Fruit fly (Drosophila melanogaster) whole organism, embryonic: ENCODE data around the gene Veneno.

Experiments
- Abd-B ChIP-seq: fragments of 200-800 bp; sonication (Bioruptor generic); optimal IDR thresholded peaks from 2 replicates; lab custom pipeline; 2018; ENCODE audit warnings: missing biosample characterization, mild to moderate bottlenecking, missing genetic modification characterization, moderate library complexity
- Ada2b ChIP-seq: fragments of 200-800 bp; sonication (Bioruptor generic); IDR thresholded peaks from 2 replicates; pipeline ENCODE4 v1.3.6; 2022; ENCODE audit warnings: missing biosample characterization, missing genetic modification characterization
- Aef1 ChIP-seq: fragments of 200-800 bp; sonication (Bioruptor generic); IDR thresholded peaks from 3 replicates; pipeline ENCODE4 v1.3.6; 2022; ENCODE audit warnings: missing biosample characterization, missing genetic modification characterization
- Bgb ChIP-seq: fragments of 200-800 bp; sonication (Bioruptor generic); IDR thresholded peaks from 2 replicates; pipeline ENCODE4 v1.3.6; 2022; ENCODE audit warnings: missing biosample characterization, missing genetic modification characterization; ENCODE audit not compliant: partially characterized antibody
- CG10366 ChIP-seq: fragments of 200-800 bp; sonication (Bioruptor generic); IDR thresholded peaks from 2 replicates; pipeline ENCODE4 v1.3.6; 2022; ENCODE audit warnings: missing biosample characterization, missing genetic modification characterization
- CG10654 ChIP-seq: fragments of 200-800 bp; sonication (Bioruptor generic); optimal IDR thresholded peaks from 2 replicates; lab custom pipeline; 2016; ENCODE audit warnings: missing biosample characterization, missing genetic modification characterization
- CG10959 ChIP-seq: fragments of 200-800 bp; sonication (Bioruptor generic); IDR thresholded peaks from 2 replicates; pipeline ENCODE4 v1.3.6; 2022; ENCODE audit warnings: missing biosample characterization, missing genetic modification characterization
- CG11247 ChIP-seq: fragments of 200-800 bp; sonication (Bioruptor generic); IDR thresholded peaks from 2 replicates; pipeline ENCODE4 v1.3.6; 2022; ENCODE audit warnings: missing biosample characterization, missing genetic modification characterization
- CG11560 ChIP-seq: fragments of 200-800 bp; sonication (Bioruptor generic); IDR thresholded peaks from 3 replicates; pipeline ENCODE4 v1.3.6; 2022; ENCODE audit warnings: missing biosample characterization, missing genetic modification characterization
- CG13287 ChIP-seq: fragments of 200-800 bp; sonication (Bioruptor generic); IDR thresholded peaks from 2 replicates; pipeline ENCODE4 v1.3.6; 2022; ENCODE audit warnings: missing biosample characterization, missing genetic modification characterization; ENCODE audit not compliant: partially characterized antibody
- CG14014 ChIP-seq: fragments of 200-800 bp; sonication (Bioruptor generic); IDR thresholded peaks from 2 replicates; pipeline ENCODE4 v1.3.6; 2022; ENCODE audit warnings: missing biosample characterization, missing genetic modification characterization
- CG14710 ChIP-seq: fragments of 200-800 bp; sonication (Bioruptor generic); optimal IDR thresholded peaks from 3 replicates; lab custom pipeline; 2019; ENCODE audit warnings: missing biosample characterization, mild to moderate bottlenecking, missing genetic modification characterization, moderate library complexity
- CG14965 ChIP-seq: fragments of 200-800 bp; sonication (Bioruptor generic); optimal IDR thresholded peaks from 2 replicates; lab custom pipeline; 2016; ENCODE audit warnings: missing biosample characterization, missing genetic modification characterization, borderline replicate concordance
- CG15696 ChIP-seq: fragments of 200-800 bp; sonication (Bioruptor generic); optimal IDR thresholded peaks from 2 replicates; lab custom pipeline; 2019; ENCODE audit warnings: missing biosample characterization, mild to moderate bottlenecking, missing genetic modification characterization, moderate library complexity
- CG18599 ChIP-seq: fragments of 200-800 bp; sonication (Bioruptor generic); optimal IDR thresholded peaks from 3 replicates; lab custom pipeline; 2017; ENCODE audit warnings: missing biosample characterization, missing genetic modification characterization, mild to moderate bottlenecking, moderate library complexity, missing genetic modification reagents
- CG2120 ChIP-seq: fragments of 200-800 bp; sonication (Bioruptor generic); optimal IDR thresholded peaks from 3 replicates; lab custom pipeline; 2016; ENCODE audit warnings: missing biosample characterization, missing genetic modification characterization
- CG6683 ChIP-seq: fragments of 200-800 bp; sonication (Bioruptor generic); optimal IDR thresholded peaks from 2 replicates; lab custom pipeline; 2017; ENCODE audit warnings: missing biosample characterization, mild to moderate bottlenecking, missing genetic modification characterization, missing genetic modification reagents
- CrebB ChIP-seq: fragments of 200-800 bp; sonication (Bioruptor generic); optimal IDR thresholded peaks from 3 replicates; lab custom pipeline; 2018; ENCODE audit warnings: missing biosample characterization, mild to moderate bottlenecking, missing genetic modification characterization
- D19B ChIP-seq: fragments of 200-800 bp; sonication (Bioruptor generic); optimal IDR thresholded peaks from 2 replicates; lab custom pipeline; 2017; ENCODE audit warnings: missing biosample characterization, mild to moderate bottlenecking, missing genetic modification characterization
- Dad ChIP-seq: fragments of 200-800 bp; sonication (Bioruptor generic); optimal IDR thresholded peaks from 3 replicates; lab custom pipeline; 2016; ENCODE audit warnings: missing biosample characterization, missing genetic modification characterization
- Dll ChIP-seq: fragments of 200-800 bp; sonication (Bioruptor generic); IDR thresholded peaks from 4 replicates; pipeline ENCODE4 v1.3.6; 2022; ENCODE audit warnings: missing biosample characterization, missing genetic modification characterization; ENCODE audit not compliant: partially characterized antibody
- Fer3 ChIP-seq: fragments of 200-800 bp; sonication (Bioruptor generic); optimal IDR thresholded peaks from 2 replicates; lab custom pipeline; 2018; ENCODE audit warnings: missing biosample characterization, mild to moderate bottlenecking, missing genetic modification characterization, moderate library complexity
- HLH54F ChIP-seq: fragments of 200-800 bp; sonication (Bioruptor generic); optimal IDR thresholded peaks from 3 replicates; lab custom pipeline; 2016; ENCODE audit warnings: missing biosample characterization, missing genetic modification characterization
- HmgD ChIP-seq: fragments of 200-800 bp; sonication (Bioruptor generic); optimal IDR thresholded peaks from 3 replicates; lab custom pipeline; 2016; ENCODE audit warnings: missing biosample characterization, missing genetic modification characterization
- Lhr ChIP-seq: fragments of 200-800 bp; sonication (Bioruptor generic); optimal IDR thresholded peaks from 3 replicates; lab custom pipeline; 2017; ENCODE audit warnings: mild to moderate bottlenecking, missing biosample characterization, missing genetic modification reagents, missing genetic modification characterization
- Mes4 ChIP-seq: fragments of 200-800 bp; sonication (Bioruptor generic); optimal IDR thresholded peaks from 2 replicates; lab custom pipeline; 2016; ENCODE audit warnings: missing biosample characterization, missing genetic modification characterization
- Mrtf ChIP-seq: fragments of 200-800 bp; sonication (Bioruptor generic); IDR thresholded peaks from 3 replicates; pipeline ENCODE4 v1.3.6; 2022; ENCODE audit warnings: missing biosample characterization, missing genetic modification characterization
- NC2α ChIP-seq: fragments of 200-800 bp; sonication (Bioruptor generic); optimal IDR thresholded peaks from 2 replicates; lab custom pipeline; 2016; ENCODE audit warnings: missing biosample characterization, missing genetic modification characterization
- Nf-YA ChIP-seq: fragments of 200-800 bp; sonication (Bioruptor generic); IDR thresholded peaks from 2 replicates; pipeline ENCODE4 v1.3.6; 2022; ENCODE audit warnings: missing biosample characterization, missing genetic modification characterization
- Oaz ChIP-seq: fragments of 200-800 bp; sonication (Bioruptor generic); IDR thresholded peaks from 2 replicates; pipeline ENCODE4 v1.3.6; 2022; ENCODE audit warnings: missing biosample characterization, missing genetic modification characterization
- Rx ChIP-seq: fragments of 200-800 bp; sonication (Bioruptor generic); IDR thresholded peaks from 2 replicates; pipeline ENCODE4 v1.3.6; 2022; ENCODE audit warnings: missing biosample characterization, missing genetic modification characterization
- YL-1 ChIP-seq: fragments of 200-800 bp; sonication (Bioruptor generic); optimal IDR thresholded peaks from 3 replicates; lab custom pipeline; 2017; ENCODE audit warnings: missing biosample characterization, mild to moderate bottlenecking, missing genetic modification characterization
- abd-A ChIP-seq: fragments of 200-800 bp; sonication (Bioruptor generic); optimal IDR thresholded peaks from 3 replicates; lab custom pipeline; 2019; ENCODE audit warnings: missing biosample characterization, mild to moderate bottlenecking, missing genetic modification characterization, moderate library complexity
- aop ChIP-seq: fragments of 200-800 bp; sonication (Bioruptor generic); IDR thresholded peaks from 2 replicates; pipeline ENCODE4 v1.3.6; 2022; ENCODE audit warnings: missing biosample characterization, missing genetic modification characterization
- ara ChIP-seq: fragments of 200-800 bp; sonication (Bioruptor generic); IDR thresholded peaks from 2 replicates; pipeline ENCODE4 v1.3.6; 2022; ENCODE audit warnings: missing biosample characterization, missing genetic modification characterization
- chn ChIP-seq: fragments of 200-800 bp; sonication (Bioruptor generic); optimal IDR thresholded peaks from 2 replicates; lab custom pipeline; 2016; ENCODE audit warnings: missing biosample characterization, missing genetic modification characterization
- disco-r ChIP-seq: fragments of 200-800 bp; sonication (Bioruptor generic); optimal IDR thresholded peaks from 2 replicates; lab custom pipeline; 2016; ENCODE audit warnings: missing biosample characterization, missing genetic modification characterization
- en ChIP-seq: fragments of 200-800 bp; sonication (Bioruptor generic); optimal IDR thresholded peaks from 2 replicates; lab custom pipeline; 2016; ENCODE audit warnings: missing biosample characterization, missing genetic modification characterization
- fd102C ChIP-seq: fragments of 200-800 bp; sonication (Bioruptor generic); optimal IDR thresholded peaks from 2 replicates; lab custom pipeline; 2018; ENCODE audit warnings: missing biosample characterization, mild to moderate bottlenecking, missing genetic modification characterization, moderate library complexity
- gce ChIP-seq: fragments of 200-800 bp; sonication (Bioruptor generic); IDR thresholded peaks from 3 replicates; pipeline ENCODE4 v1.3.6; 2022; ENCODE audit warnings: missing biosample characterization, missing genetic modification characterization
- grn ChIP-seq: fragments of 200-800 bp; sonication (Bioruptor generic); optimal IDR thresholded peaks from 3 replicates; lab custom pipeline; 2017; ENCODE audit warnings: missing biosample characterization, missing genetic modification characterization
- gsb ChIP-seq: fragments of 200-800 bp; sonication (Bioruptor generic); IDR thresholded peaks from 2 replicates; pipeline ENCODE4 v1.3.6; 2022; ENCODE audit warnings: missing biosample characterization, missing genetic modification characterization
- hkb ChIP-seq, 2 experiments: fragments of 200-800 bp in 1 of 2; fragments of >200 bp in 1 of 2; sonication (Bioruptor generic) in 1 of 2; IDR thresholded peaks in 1 of 2; optimal IDR thresholded peaks in 1 of 2; 2 replicates each; pipeline versions ENCODE4 v1.3.6 to Lab custom; 2017 to 2022; ENCODE audit warnings: missing biosample characterization in 1 of 2, missing genetic modification characterization in 1 of 2
- mld ChIP-seq: fragments of 200-800 bp; sonication (Bioruptor generic); IDR thresholded peaks from 3 replicates; pipeline ENCODE4 v1.3.6; 2022; ENCODE audit warnings: missing biosample characterization, missing genetic modification characterization; ENCODE audit not compliant: partially characterized antibody
- nmo ChIP-seq: fragments of 200-800 bp; sonication (Bioruptor generic); optimal IDR thresholded peaks from 2 replicates; lab custom pipeline; 2018; ENCODE audit warnings: missing biosample characterization, mild to moderate bottlenecking, missing genetic modification characterization, moderate library complexity
- onecut ChIP-seq: fragments of 200-800 bp; sonication (Bioruptor generic); IDR thresholded peaks from 2 replicates; pipeline ENCODE4 v1.3.6; 2022; ENCODE audit warnings: missing biosample characterization, missing genetic modification characterization
- pfk ChIP-seq: fragments of 200-800 bp; sonication (Bioruptor generic); optimal IDR thresholded peaks from 2 replicates; lab custom pipeline; 2018; ENCODE audit warnings: missing biosample characterization, mild to moderate bottlenecking, missing genetic modification characterization, moderate library complexity
- pho ChIP-seq: fragments of 200-800 bp; sonication (Bioruptor generic); optimal IDR thresholded peaks from 2 replicates; lab custom pipeline; 2016; ENCODE audit warnings: missing biosample characterization, missing genetic modification characterization
- rib ChIP-seq: fragments of 200-800 bp; sonication (Bioruptor generic); IDR thresholded peaks from 2 replicates; pipeline ENCODE4 v1.3.6; 2022; ENCODE audit warnings: missing biosample characterization, missing genetic modification characterization
- sna ChIP-seq: fragments of 200-800 bp; sonication (Bioruptor generic); IDR thresholded peaks from 2 replicates; pipeline ENCODE4 v1.3.6; 2022; ENCODE audit warnings: missing biosample characterization, missing genetic modification characterization; ENCODE audit not compliant: partially characterized antibody
- ttk ChIP-seq: fragments of 200-800 bp; sonication (Bioruptor generic); IDR thresholded peaks from 2 replicates; pipeline ENCODE4 v2.1.2; 2022; ENCODE audit warnings: missing biosample characterization, missing genetic modification characterization

Veneno gene

DNA sequence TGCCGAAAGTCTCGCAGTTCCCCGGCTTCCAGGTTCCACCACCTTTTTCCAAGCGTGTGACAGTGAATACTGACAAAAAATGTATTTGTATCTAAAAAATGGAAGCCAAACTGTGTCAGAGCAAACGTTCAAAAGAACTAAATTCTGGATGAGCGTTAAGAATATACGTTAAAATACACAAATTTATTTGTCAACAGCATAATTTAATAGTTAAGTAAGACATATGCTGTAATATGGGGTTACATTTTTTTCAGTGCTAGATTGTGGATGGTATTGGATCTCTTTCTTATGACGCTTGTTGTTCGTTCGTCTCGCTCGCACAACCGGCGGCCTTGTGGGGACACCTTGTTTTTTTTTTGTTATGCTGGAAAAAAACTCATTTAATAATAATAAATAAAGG, 6.8 kb downstream of the Veneno start (continued):
- TF ChIP-seq CG10366 = peak; percentile 94
- peak; percentile 86 for TF ChIP-seq Abd-B
- peak; percentile 97 for TF ChIP-seq Fer3 (tag; lab: Kevin White, UChicago)
- TF ChIP-seq Dad (GFP tag; lab: Kevin White, UChicago) = peak; percentile 94
- peak; percentile 94 for TF ChIP-seq HmgD (GFP tag; lab: Kevin White, UChicago)
- TF ChIP-seq sna = no peak
- TF ChIP-seq CrebB = peak; percentile 94
- TF ChIP-seq Aef1 (GFP tag; lab: Robert Waterston, UW) = peak; percentile 94
- TF ChIP-seq Rx = peak; percentile 87
- TF ChIP-seq en (GFP tag; lab: Kevin White, UChicago) = peak; percentile 94
- TF ChIP-seq ttk = peak; percentile 90
- peak; percentile 80 for TF ChIP-seq CG14710 (tag; lab: Kevin White, UChicago)
- TF ChIP-seq YL-1 (GFP tag; lab: Kevin White, UChicago) = peak; percentile 79
- TF ChIP-seq Dll (GFP tag; lab: Robert Waterston, UW) = no peak
- TF ChIP-seq Nf-YA (GFP tag; lab: Robert Waterston, UW) = peak; percentile 91
- TF ChIP-seq Mrtf = peak; percentile 94
- TF ChIP-seq CG15696 (tag; lab: Kevin White, UChicago) = peak; percentile 56
- peak; percentile 87 for TF ChIP-seq CG11560 (tag; lab: Robert Waterston, UW)
- TF ChIP-seq disco-r = peak; percentile 94
- peak; percentile 98 for TF ChIP-seq CG18599 (GFP tag; lab: Kevin White, UChicago)
- TF ChIP-seq CG2120 (GFP tag; lab: Kevin White, UChicago) = peak; percentile 99
- no peak for TF ChIP-seq mld (GFP tag; lab: Robert Waterston, UW)
- TF ChIP-seq Ada2b (GFP tag; lab: Robert Waterston, UW) = peak; percentile 95
- TF ChIP-seq Bgb (GFP tag; lab: Robert Waterston, UW) = no peak
- TF ChIP-seq Oaz (GFP tag; lab: Robert Waterston, UW) = peak; percentile 88
- peak; percentile 84 for TF ChIP-seq NC2α (GFP tag; lab: Kevin White, UChicago)
- peak; percentile 96 for TF ChIP-seq CG14014 (GFP tag; lab: Robert Waterston, UW)
- TF ChIP-seq gsb (GFP tag; lab: Robert Waterston, UW) = peak; percentile 88
- TF ChIP-seq pho (GFP tag; lab: Kevin White, UChicago) = peak; percentile 98
- peak; percentile 90 for TF ChIP-seq CG6683 (GFP tag; lab: Kevin White, UChicago)
- peak; percentile 89 for TF ChIP-seq Mes4 (GFP tag; lab: Kevin White, UChicago)
- TF ChIP-seq CG14965 = peak; percentile 77
- TF ChIP-seq abd-A (tag; lab: Kevin White, UChicago) = peak; percentile 80
- peak; percentile 73 for TF ChIP-seq onecut (GFP tag; lab: Robert Waterston, UW)
- peak; percentile 93 for TF ChIP-seq CG10654 (GFP tag; lab: Kevin White, UChicago)
- peak; percentile 96 for TF ChIP-seq rib (GFP tag; lab: Robert Waterston, UW)
- TF ChIP-seq HLH54F (GFP tag; lab: Kevin White, UChicago) = peak; percentile 96
- peak; percentile 94 for TF ChIP-seq CG11247 (GFP tag; lab: Robert Waterston, UW)
- TF ChIP-seq D19B = peak; percentile 90
- TF ChIP-seq CG13287 (GFP tag; lab: Robert Waterston, UW) = no peak
- TF ChIP-seq nmo (GFP tag; lab: Kevin White, UChicago) = peak; percentile 89
- TF ChIP-seq grn = peak; percentile 48
- TF ChIP-seq CG10959 (GFP tag; lab: Robert Waterston, UW) = peak; percentile 63; the same call in 1 of the 2 replicates
- no peak for TF ChIP-seq hkb (optimal IDR thresholded peaks at IDR 0.05; lab: Kevin White, UChicago)
- TF ChIP-seq hkb (GFP tag; IDR thresholded peaks at IDR 0.05; lab: Robert Waterston, UW) = peak; percentile 96
- TF ChIP-seq aop (GFP tag; lab: Robert Waterston, UW) = peak; percentile 69
- peak; percentile 78 for TF ChIP-seq ara (GFP tag; lab: Robert Waterston, UW)
- TF ChIP-seq pfk = no peak
- TF ChIP-seq gce (GFP tag; lab: Robert Waterston, UW) = peak; percentile 89
- TF ChIP-seq chn (GFP tag; lab: Kevin White, UChicago) = peak; percentile 95
- TF ChIP-seq Lhr (GFP tag; lab: Kevin White, UChicago) = peak; percentile 9
- TF ChIP-seq fd102C (GFP tag; lab: Kevin White, UChicago) = no peak
